Fruit fly (Drosophila melanogaster): ENCODE measurements around the gene eIF1A.

The eIF1A gene

DNA sequence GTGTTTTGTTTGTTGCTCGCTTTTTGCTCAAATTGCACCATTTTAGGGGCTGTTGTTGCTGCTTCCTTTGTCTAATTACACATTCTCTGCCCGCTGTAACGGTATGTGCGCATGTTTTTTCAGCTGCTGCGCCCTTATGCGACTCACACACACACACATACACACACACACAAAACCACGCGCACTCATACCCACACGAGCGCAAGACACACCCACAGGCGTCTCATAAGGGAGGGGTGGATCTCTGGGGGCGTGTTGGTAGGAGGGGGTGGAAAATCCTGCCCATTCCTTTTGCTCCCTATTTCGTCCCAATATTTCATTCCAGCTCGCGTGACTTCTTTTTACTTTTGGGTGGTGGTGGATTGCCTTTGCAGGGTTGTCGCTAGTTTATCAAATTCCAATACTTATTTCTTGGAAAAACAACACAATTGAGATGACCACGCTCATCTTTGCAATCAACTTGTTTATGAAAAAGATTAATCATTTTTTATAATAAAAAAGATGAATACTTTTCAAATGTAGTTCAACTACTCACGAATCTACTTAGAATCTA, 29.3 kb upstream of the eIF1A start (continued):
- TF ChIP-seq Dad (GFP tag; optimal IDR thresholded peaks at IDR 0.05), result no peak
- no peak for TF ChIP-seq zen2 (GFP tag; IDR thresholded peaks at IDR 0.05; ENCODE audit: partially characterized antibody)
- peak; percentile 98 for TF ChIP-seq nerfin-1 (tag; optimal IDR thresholded peaks at IDR 0.05)
- 0 out of 3 replicates have a peak, but pooled peaks have one; percentile 32 for TF ChIP-seq ci (GFP tag; IDR thresholded peaks at IDR 0.05)
- 0 out of 2 replicates have a peak, but pooled peaks have one; percentile 6 for TF ChIP-seq sob (GFP tag; IDR thresholded peaks at IDR 0.05)
- peak; percentile 16; the same call in 1 of the 2 replicates for TF ChIP-seq seq (GFP tag; IDR thresholded peaks at IDR 0.05)
- no peak for TF ChIP-seq abd-A (tag; optimal IDR thresholded peaks at IDR 0.05)
- peak; percentile 29 for TF ChIP-seq Ets65A (GFP tag)
- TF ChIP-seq CG11398 (GFP tag; optimal IDR thresholded peaks at IDR 0.05), result no peak
- TF ChIP-seq CG16779 (GFP tag; IDR thresholded peaks at IDR 0.05), result 0 out of 2 replicates have a peak, but pooled peaks have one; percentile 3
- TF ChIP-seq sqz (GFP tag; optimal IDR thresholded peaks at IDR 0.05), result peak; percentile 17
- TF ChIP-seq rib (GFP tag; IDR thresholded peaks at IDR 0.05), result no peak
- TF ChIP-seq Hmx (GFP tag; optimal IDR thresholded peaks at IDR 0.05), result no peak

DNA sequence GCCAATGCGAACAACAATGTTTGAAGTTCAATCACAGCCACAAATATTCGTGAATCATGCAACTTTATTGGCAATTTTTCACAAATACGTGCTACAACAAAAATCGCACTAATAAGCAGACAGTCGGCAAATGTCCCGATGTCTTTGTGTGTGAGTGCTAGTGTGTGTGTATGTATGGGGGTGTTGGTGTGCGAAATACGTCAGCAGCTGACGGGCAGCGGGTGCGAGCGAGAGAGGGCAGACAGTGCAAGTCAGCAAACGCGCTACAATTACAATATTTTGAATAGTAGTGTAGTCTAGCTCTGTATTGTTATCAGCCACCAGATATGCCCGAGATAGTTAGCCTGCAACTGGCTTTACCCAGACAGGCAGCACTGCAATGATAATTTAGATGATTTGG, 28.4 kb upstream of the eIF1A start:
- TF ChIP-seq phol (tag; optimal IDR thresholded peaks at IDR 0.05) (no peak), CG1832 (GFP tag; optimal IDR thresholded peaks at IDR 0.05) (peak; percentile 8), CG5245 (GFP tag; optimal IDR thresholded peaks at IDR 0.05) (no peak), CG11093 (GFP tag; IDR thresholded peaks at IDR 0.05) (no peak), GATAe (GFP tag; conservative IDR thresholded peaks at IDR 0.05) (no peak), CG17912 (GFP tag; optimal IDR thresholded peaks at IDR 0.05) (no peak), Med (GFP tag) (peak; percentile 36), tio (GFP tag; optimal IDR thresholded peaks at IDR 0.05) (no peak), CG4360 (GFP tag; IDR thresholded peaks at IDR 0.05) (no peak), Mrtf (GFP tag; IDR thresholded peaks at IDR 0.05) (no peak), CG33557 (GFP tag; optimal IDR thresholded peaks at IDR 0.05) (no peak), CG12104 (GFP tag; optimal IDR thresholded peaks at IDR 0.05) (no peak), CG14860 (GFP tag; IDR thresholded peaks at IDR 0.05; ENCODE audit: partially characterized antibody) (no peak), CG15479 (GFP tag; optimal IDR thresholded peaks at IDR 0.05) (no peak), CG11247 (GFP tag; IDR thresholded peaks at IDR 0.05) (no peak), grau (tag; optimal IDR thresholded peaks at IDR 0.05) (no peak), CG3281 (GFP tag; optimal IDR thresholded peaks at IDR 0.05) (no peak), tgo (GFP tag; IDR thresholded peaks at IDR 0.05) (no peak), zen2 (GFP tag; IDR thresholded peaks at IDR 0.05; ENCODE audit: partially characterized antibody) (no peak), Hey (tag; optimal IDR thresholded peaks at IDR 0.05) (no peak), CG10959 (GFP tag; IDR thresholded peaks at IDR 0.05) (no peak), CG32767 (GFP tag; IDR thresholded peaks at IDR 0.05) (no peak), CG10979 (tag; optimal IDR thresholded peaks at IDR 0.05) (no peak), CG13123 (GFP tag; optimal IDR thresholded peaks at IDR 0.05) (no peak), so (GFP tag; IDR thresholded peaks at IDR 0.05) (no peak), abd-A (tag; optimal IDR thresholded peaks at IDR 0.05) (peak; percentile 5), mirr (GFP tag; optimal IDR thresholded peaks at IDR 0.05) (peak; percentile 31), CG7372 (GFP tag; IDR thresholded peaks at IDR 0.05) (no peak), sr (GFP tag; IDR thresholded peaks at IDR 0.05) (no peak), bsh (GFP tag; optimal IDR thresholded peaks at IDR 0.05) (no peak), cg (GFP tag; optimal IDR thresholded peaks at IDR 0.05) (peak; percentile 59), Six4 (GFP tag; optimal IDR thresholded peaks at IDR 0.05) (no peak), CG8478 (optimal IDR thresholded peaks at IDR 0.05) (peak; percentile 28), CHES-1-like (GFP tag; optimal IDR thresholded peaks at IDR 0.05) (no peak), Drgx (GFP tag; IDR thresholded peaks at IDR 0.05) (no peak), Deaf1 (tag; optimal IDR thresholded peaks at IDR 0.05) (peak; percentile 8), chinmo (GFP tag; IDR thresholded peaks at IDR 0.05; ENCODE audit: partially characterized antibody) (0 out of 4 replicates have a peak, but pooled peaks have one; percentile 19), CG18262 (tag; optimal IDR thresholded peaks at IDR 0.05) (no peak), ranshi (GFP tag; IDR thresholded peaks at IDR 0.05) (no peak)
